Worm (Caenorhabditis elegans) whole organism, early embryonic: Measurements from ENCODE around the gene tbx-37.

Experiments used
- ama-1 ChIP-seq: fragments of 150-350 bp; optimal IDR thresholded peaks from 2 replicates; lab custom pipeline; 2014
- hmg-4 ChIP-seq: fragments of 200-800 bp; sonication (Bioruptor generic); optimal IDR thresholded peaks from 2 replicates; lab custom pipeline; 2018; ENCODE audit warnings: mild to moderate bottlenecking, missing genetic modification characterization, missing compliant biosample characterization

DNA sequence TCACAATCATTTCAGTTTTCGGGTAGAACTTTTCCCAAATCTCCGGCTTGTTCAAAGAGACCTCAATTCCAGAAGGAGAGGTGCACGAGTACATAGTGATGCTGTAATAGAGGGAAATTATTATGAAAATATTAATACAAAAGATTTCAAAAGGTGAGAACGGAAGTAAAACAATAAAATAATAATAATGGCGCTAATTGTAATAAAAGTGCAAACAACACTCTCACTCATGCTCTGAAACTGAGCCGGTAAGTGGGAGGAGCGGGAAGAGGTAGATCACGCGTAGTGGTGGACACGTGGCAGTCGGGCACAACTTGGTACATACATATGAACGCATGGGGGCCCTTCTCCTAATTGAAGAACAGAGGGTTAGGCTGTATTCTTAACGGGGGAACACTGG lies at the start of gene tbx-37:
- TF ChIP-seq ama-1 (lab: Kevin White, UChicago) (no peak), hmg-4 (GFP tag; lab: Kevin White, UChicago) (no peak)
